In genomic region chr2L:9089543-9090088, dm6 we compare ENCODE assay signal across 3 fruit fly cellular contexts.
TF ChIP-seq lines count a peak whose summit lies in the region.

No protein-coding gene starts in this region.

- TF ChIP-seq CTCF in whole organism, embryonic (GFP tag; optimal IDR thresholded peaks at IDR 0.05; lab: Kevin White, UChicago) = no peak

TF ChIP-seq in whole organism, embryonic, 481 proteins besides CTCF, POLR2A, EP300 and RAD21:
- TF ChIP-seq CG31224 (GFP tag; IDR thresholded peaks at IDR 0.05; lab: Robert Waterston, UW) = no peak
- TF ChIP-seq CG18011 (GFP tag; optimal IDR thresholded peaks at IDR 0.05; lab: Kevin White, UChicago) = peak; percentile 96
- TF ChIP-seq CG12659 (GFP tag; optimal IDR thresholded peaks at IDR 0.05; lab: Kevin White, UChicago) = peak; percentile 3
- no peak for TF ChIP-seq CG3407 (GFP tag; optimal IDR thresholded peaks at IDR 0.05; lab: Kevin White, UChicago)
- no peak for TF ChIP-seq Aef1 (GFP tag; IDR thresholded peaks at IDR 0.05; lab: Robert Waterston, UW)
- no peak for TF ChIP-seq Doc2 (GFP tag; IDR thresholded peaks at IDR 0.05; lab: Robert Waterston, UW)
- no peak for TF ChIP-seq CG3847 (GFP tag; IDR thresholded peaks at IDR 0.05; lab: Robert Waterston, UW)
- TF ChIP-seq CG2120 (GFP tag; optimal IDR thresholded peaks at IDR 0.05; lab: Kevin White, UChicago) = peak; percentile 1
- TF ChIP-seq Meics (GFP tag; optimal IDR thresholded peaks at IDR 0.05; lab: Kevin White, UChicago) = peak; percentile 14
- TF ChIP-seq Hmx (GFP tag; optimal IDR thresholded peaks at IDR 0.05; lab: Kevin White, UChicago) = no peak
- TF ChIP-seq Dek (tag; optimal IDR thresholded peaks at IDR 0.05; lab: Kevin White, UChicago) = peak; percentile 52
- peak; percentile 90 for TF ChIP-seq E2f2 (GFP tag; IDR thresholded peaks at IDR 0.05; lab: Robert Waterston, UW)
- TF ChIP-seq CG7928 (GFP tag; optimal IDR thresholded peaks at IDR 0.05; lab: Kevin White, UChicago) = peak; percentile 93
- TF ChIP-seq prd (optimal IDR thresholded peaks at IDR 0.05; lab: Kevin White, UChicago) = no peak
- no peak for TF ChIP-seq prd (GFP tag; IDR thresholded peaks at IDR 0.05; lab: Robert Waterston, UW)
- TF ChIP-seq Ets97D (GFP tag; optimal IDR thresholded peaks at IDR 0.05; lab: Kevin White, UChicago) = peak; percentile 90
- TF ChIP-seq Hey (tag; optimal IDR thresholded peaks at IDR 0.05; lab: Kevin White, UChicago) = no peak
- no peak for TF ChIP-seq HLH4C (GFP tag; IDR thresholded peaks at IDR 0.05; lab: Robert Waterston, UW; ENCODE audit: partially characterized antibody)
- no peak for TF ChIP-seq CG12236 (GFP tag; optimal IDR thresholded peaks at IDR 0.05; lab: Kevin White, UChicago)
- peak; percentile 82 for TF ChIP-seq Dp (GFP tag; optimal IDR thresholded peaks at IDR 0.05; lab: Kevin White, UChicago)
- TF ChIP-seq CG15514 (GFP tag; optimal IDR thresholded peaks at IDR 0.05; lab: Kevin White, UChicago) = peak; percentile 99
- TF ChIP-seq pzg (GFP tag; optimal IDR thresholded peaks at IDR 0.05; lab: Kevin White, UChicago) = peak; percentile 40
- no peak for TF ChIP-seq jumu (GFP tag; optimal IDR thresholded peaks at IDR 0.05; lab: Kevin White, UChicago)
- TF ChIP-seq CG2199 (GFP tag; IDR thresholded peaks at IDR 0.05; lab: Robert Waterston, UW) = no peak

TF ChIP-seq in whole organism, prepupa, 60 proteins besides CTCF, POLR2A, EP300 and RAD21:
- TF ChIP-seq CG11902 (GFP tag; optimal IDR thresholded peaks at IDR 0.05; lab: Kevin White, UChicago) (no peak), eg (GFP tag; IDR thresholded peaks at IDR 0.05; lab: Robert Waterston, UW) (peak; percentile 70; the same call in 1 of the 3 replicates)

TF ChIP-seq in whole organism, wandering third instar larva, 38 proteins besides CTCF, POLR2A, EP300 and RAD21:
- TF ChIP-seq N (GFP tag; optimal IDR thresholded peaks at IDR 0.05; lab: Kevin White, UChicago) (no peak), dsf (GFP tag; optimal IDR thresholded peaks at IDR 0.05; lab: Kevin White, UChicago; ENCODE audit: borderline replicate concordance) (no peak), Dif (GFP tag; optimal IDR thresholded peaks at IDR 0.05; lab: Kevin White, UChicago; ENCODE audit: partially characterized antibody) (peak; percentile 38), CG32264 (GFP tag; optimal IDR thresholded peaks at IDR 0.05; lab: Kevin White, UChicago) (no peak), fru (GFP tag; optimal IDR thresholded peaks at IDR 0.05; lab: Kevin White, UChicago) (no peak), Vsx2 (GFP tag; optimal IDR thresholded peaks at IDR 0.05; lab: Kevin White, UChicago; ENCODE audit: partially characterized antibody) (no peak)
